Worm (Caenorhabditis elegans): ENCODE measurements around the gene prx-3.

ce11 chrX:6103297-6103696, 9.4 kb downstream of the prx-3 start, which contains the start of gene C15H9.11:
- TF ChIP-seq hmbx-1 (tag; optimal IDR thresholded peaks at IDR 0.05) (no peak), sea-1 (GFP tag; conservative IDR thresholded peaks at IDR 0.05) (no peak), ama-1 (optimal IDR thresholded peaks at IDR 0.05) (no peak), ceh-13 (GFP tag; optimal IDR thresholded peaks at IDR 0.05) (no peak), tbx-11 (GFP tag; IDR thresholded peaks at IDR 0.05) (no peak), ceh-36 (tag; optimal IDR thresholded peaks at IDR 0.05) (no peak), hmg-4 (GFP tag; optimal IDR thresholded peaks at IDR 0.05) (no peak), ets-7 (tag; optimal IDR thresholded peaks at IDR 0.05) (no peak), hnd-1 (tag; optimal IDR thresholded peaks at IDR 0.05) (no peak), B0310.2 (tag; optimal IDR thresholded peaks at IDR 0.05) (no peak), tbx-37 (GFP tag; conservative IDR thresholded peaks at IDR 0.05) (no peak)

Data from whole organism, early embryonic.